Fruit fly (Drosophila melanogaster): ENCODE data around the gene CG17145.

dm6 chr3L:20230178-20230775 is 8.7 kb downstream of the CG17145 start:
- no peak for TF ChIP-seq usp (GFP tag; optimal IDR thresholded peaks at IDR 0.05)
- no peak for TF ChIP-seq pan (optimal IDR thresholded peaks at IDR 0.05)
- TF ChIP-seq psq (optimal IDR thresholded peaks at IDR 0.05) = no peak
- no peak for TF ChIP-seq CG8478 (optimal IDR thresholded peaks at IDR 0.05)

Measured in whole organism.